Fruit fly (Drosophila melanogaster) ovary, adult (tissue): ENCODE data around the gene CG34247.

Experiments
- CG17801 ChIP-seq: fragments of 200-800 bp; optimal IDR thresholded peaks from 2 replicates; lab custom pipeline; 2019; ENCODE audit warnings: missing biosample characterization, mild to moderate bottlenecking, missing genetic modification characterization, moderate library complexity; ENCODE audit not compliant: partially characterized antibody

CG34247 gene

dm6 chr3L:16261505-16261904 lies at the start of gene CG34247:
TSS of gene CG34247 (minus strand) at chr3L:16261605.
- TF ChIP-seq CG17801 (GFP tag; lab: Kevin White, UChicago), result no peak

dm6 chr3L:16309972-16310371 lies 48.6 kb upstream of the CG34247 start:
- no peak for TF ChIP-seq CG17801 (GFP tag; lab: Kevin White, UChicago)

dm6 chr3L:16308380-16308779 lies 47.0 kb upstream of the CG34247 start, which contains the start of gene CG13042:
TSS of gene CG13042 (minus strand) at chr3L:16308480.
- no peak for TF ChIP-seq CG17801 (GFP tag; lab: Kevin White, UChicago)

- no peak for TF ChIP-seq CG17801 (GFP tag; lab: Kevin White, UChicago)
Observed at dm6 chr3L:16305820-16306650, 44.6 kb upstream of the CG34247 start, which contains the start of the genes CG13043 and CG13063. TSS of gene CG13043 (minus strand) at chr3L:16305870. TSS of gene CG13063 (plus strand) at chr3L:16306600.

dm6 chr3L:16303982-16304381 lies 42.6 kb upstream of the CG34247 start, which contains the start of gene CG43249:
TSS of gene CG43249 (plus strand) at chr3L:16304282.
- TF ChIP-seq CG17801 (GFP tag; lab: Kevin White, UChicago), result no peak

dm6 chr3L:16303078-16303477 lies 41.7 kb upstream of the CG34247 start, which contains the start of gene CG13044:
TSS of gene CG13044 (minus strand) at chr3L:16303178.
- TF ChIP-seq CG17801 (GFP tag; lab: Kevin White, UChicago), result no peak

- no peak for TF ChIP-seq CG17801 (GFP tag; lab: Kevin White, UChicago)
Observed at dm6 chr3L:16301153-16301552, 39.7 kb upstream of the CG34247 start, which contains the start of gene CG4982. TSS of gene CG4982 (plus strand) at chr3L:16301453.

- no peak for TF ChIP-seq CG17801 (GFP tag; lab: Kevin White, UChicago)
Observed at dm6 chr3L:16295447-16295846, 34.0 kb upstream of the CG34247 start, which contains the start of gene CG4962. TSS of gene CG4962 (minus strand) at chr3L:16295547.

dm6 chr3L:16291678-16292077 lies 30.3 kb upstream of the CG34247 start:
- no peak for TF ChIP-seq CG17801 (GFP tag; lab: Kevin White, UChicago)

dm6 chr3L:16290850-16291249 lies 29.4 kb upstream of the CG34247 start, which contains the start of gene CG13045:
TSS of gene CG13045 (minus strand) at chr3L:16290950.
- TF ChIP-seq CG17801 (GFP tag; lab: Kevin White, UChicago), result no peak

dm6 chr3L:16289067-16289466 lies 27.7 kb upstream of the CG34247 start:
- TF ChIP-seq CG17801 (GFP tag; lab: Kevin White, UChicago), result no peak

- no peak for TF ChIP-seq CG17801 (GFP tag; lab: Kevin White, UChicago)
Observed at dm6 chr3L:16288322-16288721, 26.9 kb upstream of the CG34247 start, which contains the start of gene CG13046. TSS of gene CG13046 (minus strand) at chr3L:16288422.

dm6 chr3L:16286258-16286657 lies 24.9 kb upstream of the CG34247 start:
- no peak for TF ChIP-seq CG17801 (GFP tag; lab: Kevin White, UChicago)

- no peak for TF ChIP-seq CG17801 (GFP tag; lab: Kevin White, UChicago)
Observed at dm6 chr3L:16285346-16285911, 24.0 kb upstream of the CG34247 start, which contains the start of gene CG13047. TSS of gene CG13047 (minus strand) at chr3L:16285396.

dm6 chr3L:16283821-16284220 lies 22.4 kb upstream of the CG34247 start, which contains the start of gene CG13048:
TSS of gene CG13048 (minus strand) at chr3L:16283921.
- no peak for TF ChIP-seq CG17801 (GFP tag; lab: Kevin White, UChicago)
